Worm (Caenorhabditis elegans) whole organism, young adult: ENCODE results near the gene fbxo-11.2.

Source experiments
- B0035.1 ChIP-seq: sonication (generic microtip); optimal IDR thresholded peaks from 2 replicates; lab custom pipeline; 2016; ENCODE audit warnings: missing genetic modification characterization, mild to moderate bottlenecking, missing compliant biosample characterization, missing genotype, missing genetic modification reagents
- C17E4.6 ChIP-seq: fragments of 200-800 bp; sonication (Bioruptor generic); IDR thresholded peaks from 2 replicates; pipeline ENCODE4 v1.3.6; 2022; ENCODE audit warnings: missing genetic modification reagents, missing genetic modification characterization, missing compliant biosample characterization
- F10E7.11 ChIP-seq: sonication (generic microtip); optimal IDR thresholded peaks from 2 replicates; lab custom pipeline; 2017; ENCODE audit warnings: mild to moderate bottlenecking, missing genetic modification characterization, moderate library complexity, missing compliant biosample characterization
- F23B12.7 ChIP-seq: sonication (generic microtip); optimal IDR thresholded peaks from 2 replicates; lab custom pipeline; 2017; ENCODE audit warnings: missing genetic modification characterization, mild to moderate bottlenecking, missing compliant biosample characterization, antibody characterized with exemption, moderate library complexity; ENCODE audit not compliant: insufficient read depth
- F33H1.4 ChIP-seq: fragments of 200-800 bp; sonication (Bioruptor generic); IDR thresholded peaks from 2 replicates; pipeline ENCODE4 v1.3.6; 2022; ENCODE audit warnings: missing genetic modification reagents, missing genetic modification characterization, missing compliant biosample characterization
- F39B2.1 ChIP-seq: fragments of 200-800 bp; sonication (Bioruptor generic); IDR thresholded peaks from 2 replicates; pipeline ENCODE4 v1.3.6; 2022; ENCODE audit warnings: missing genetic modification reagents, missing genetic modification characterization, missing compliant biosample characterization
- T26A5.8 ChIP-seq: sonication (generic microtip); optimal IDR thresholded peaks from 2 replicates; lab custom pipeline; 2016; ENCODE audit warnings: missing genetic modification characterization, missing compliant biosample characterization
- Y56A3A.18 ChIP-seq: fragments of 200-800 bp; sonication (Bioruptor generic); IDR thresholded peaks from 2 replicates; pipeline ENCODE4 v1.3.6; 2022; ENCODE audit warnings: missing genetic modification reagents, missing genetic modification characterization, missing compliant biosample characterization
- Y67H2A.10 ChIP-seq: fragments of 200-800 bp; sonication (Bioruptor generic); conservative IDR thresholded peaks from 2 replicates; pipeline ENCODE4 v1.3.6; 2022; ENCODE audit warnings: missing genetic modification reagents, missing genetic modification characterization, missing compliant biosample characterization
- ama-1 ChIP-seq, 3 experiments: fragments of 150-350 bp in 1 of 3; sonication (generic microtip) in 2 of 3; optimal IDR thresholded peaks; 2 replicates each; lab custom pipeline; 2014 to 2018; ENCODE audit warnings: missing biosample characterization in 2 of 3, missing genetic modification characterization in 2 of 3, missing genetic modification reagents in 2 of 3
- attf-3 ChIP-seq: fragments of 200-800 bp; sonication (Bioruptor generic); conservative IDR thresholded peaks from 2 replicates; pipeline ENCODE4 v1.3.6; 2022; ENCODE audit warnings: missing genetic modification reagents, missing genetic modification characterization, missing compliant biosample characterization
- attf-5 ChIP-seq: fragments of 200-800 bp; sonication (Bioruptor generic); optimal IDR thresholded peaks from 2 replicates; lab custom pipeline; 2018; ENCODE audit warnings: mild to moderate bottlenecking, missing genetic modification characterization, missing compliant biosample characterization
- ceh-40 ChIP-seq: fragments of 200-800 bp; sonication (Bioruptor generic); IDR thresholded peaks from 2 replicates; pipeline ENCODE4 v1.3.6; 2022; ENCODE audit warnings: missing genetic modification characterization, missing compliant biosample characterization
- ceh-58 ChIP-seq: fragments of 200-800 bp; sonication (Bioruptor generic); IDR thresholded peaks from 2 replicates; pipeline ENCODE4 v1.3.6; 2022; ENCODE audit warnings: missing genetic modification characterization, missing compliant biosample characterization
- die-1 ChIP-seq: sonication (generic microtip); optimal IDR thresholded peaks from 2 replicates; lab custom pipeline; 2016; ENCODE audit warnings: missing genotype, mild to moderate bottlenecking, missing genetic modification characterization, missing compliant biosample characterization
- dpff-1 ChIP-seq: sonication (generic microtip); optimal IDR thresholded peaks from 2 replicates; lab custom pipeline; 2017; ENCODE audit warnings: mild to moderate bottlenecking, missing genetic modification characterization, missing compliant biosample characterization
- efl-1 ChIP-seq: fragments of 150-350 bp; optimal IDR thresholded peaks from 2 replicates; lab custom pipeline; 2014; ENCODE audit warnings: missing biosample characterization, missing genetic modification reagents, missing genetic modification characterization
- egrh-3 ChIP-seq: fragments of 200-800 bp; sonication (Bioruptor generic); IDR thresholded peaks from 2 replicates; pipeline ENCODE4 v1.3.6; 2022; ENCODE audit warnings: missing genetic modification reagents, missing genetic modification characterization, missing compliant biosample characterization
- him-1 ChIP-seq: sonication (generic microtip); optimal IDR thresholded peaks from 2 replicates; lab custom pipeline; 2016; ENCODE audit warnings: missing genotype, missing genetic modification reagents, missing genetic modification characterization, missing compliant biosample characterization
- lin-54 ChIP-seq: fragments of 200-800 bp; sonication (Bioruptor generic); optimal IDR thresholded peaks from 2 replicates; lab custom pipeline; 2018; ENCODE audit warnings: mild to moderate bottlenecking, missing genetic modification characterization, missing compliant biosample characterization
- lsl-1 ChIP-seq: fragments of 200-800 bp; sonication (Bioruptor generic); optimal IDR thresholded peaks from 2 replicates; lab custom pipeline; 2018; ENCODE audit warnings: mild to moderate bottlenecking, missing genetic modification characterization, moderate library complexity, missing compliant biosample characterization
- mcd-1 ChIP-seq: fragments of 200-800 bp; sonication (Bioruptor generic); IDR thresholded peaks from 2 replicates; pipeline ENCODE4 v1.3.6; 2022; ENCODE audit warnings: missing genetic modification reagents, missing genetic modification characterization, missing compliant biosample characterization
- mel-28 ChIP-seq: sonication (generic microtip); optimal IDR thresholded peaks from 2 replicates; lab custom pipeline; 2016; ENCODE audit warnings: borderline replicate concordance, mild to moderate bottlenecking, missing genetic modification characterization, missing compliant biosample characterization
- nfyb-1 ChIP-seq: fragments of 200-800 bp; sonication (Bioruptor generic); IDR thresholded peaks from 2 replicates; pipeline ENCODE4 v1.3.6; 2022; ENCODE audit warnings: missing genetic modification reagents, missing genetic modification characterization, missing compliant biosample characterization
- nhr-179 ChIP-seq: sonication (generic microtip); optimal IDR thresholded peaks from 2 replicates; lab custom pipeline; 2016; ENCODE audit warnings: mild to moderate bottlenecking, missing genetic modification characterization, missing compliant biosample characterization
- pha-4 ChIP-seq: fragments of 150-350 bp; sonication (generic microtip); optimal IDR thresholded peaks from 2 replicates; lab custom pipeline; 2014; ENCODE audit warnings: missing biosample characterization, missing genetic modification reagents, missing genetic modification characterization
- rcor-1 ChIP-seq: fragments of 200-800 bp; sonication (Bioruptor generic); IDR thresholded peaks from 2 replicates; pipeline ENCODE4 v1.3.6; 2022; ENCODE audit warnings: missing genetic modification reagents, missing genetic modification characterization, missing compliant biosample characterization
- sdz-38 ChIP-seq: sonication (generic microtip); optimal IDR thresholded peaks from 2 replicates; lab custom pipeline; 2016; ENCODE audit warnings: missing genotype, missing genetic modification characterization, missing compliant biosample characterization
- snpc-3.4 ChIP-seq: sonication (generic microtip); optimal IDR thresholded peaks from 2 replicates; lab custom pipeline; 2017; ENCODE audit warnings: missing genetic modification characterization, mild to moderate bottlenecking, missing compliant biosample characterization, antibody characterized with exemption, moderate library complexity, missing genotype, missing genetic modification reagents
- unc-130 ChIP-seq: sonication (generic microtip); optimal IDR thresholded peaks from 2 replicates; lab custom pipeline; 2016; ENCODE audit warnings: missing genetic modification reagents, missing genetic modification characterization, missing compliant biosample characterization
- unc-62 ChIP-seq: fragments of 150-350 bp; optimal IDR thresholded peaks from 2 replicates; lab custom pipeline; 2014; ENCODE audit warnings: missing biosample characterization, missing genetic modification reagents, missing genetic modification characterization
- zfh-2 ChIP-seq: fragments of 200-800 bp; sonication (Bioruptor generic); conservative IDR thresholded peaks from 2 replicates; pipeline ENCODE4 v1.3.6; 2022; ENCODE audit warnings: missing genetic modification reagents, missing genetic modification characterization, missing compliant biosample characterization
- ztf-25 ChIP-seq: fragments of 200-800 bp; sonication (Bioruptor generic); IDR thresholded peaks from 2 replicates; pipeline ENCODE4 v1.3.6; 2022; ENCODE audit warnings: missing genetic modification reagents, missing genetic modification characterization, missing compliant biosample characterization
- ztf-28 ChIP-seq: fragments of 200-800 bp; sonication (Bioruptor generic); IDR thresholded peaks from 2 replicates; pipeline ENCODE4 v1.3.6; 2022; ENCODE audit warnings: missing genetic modification reagents, missing genetic modification characterization, missing compliant biosample characterization
- ztf-6 ChIP-seq: fragments of 200-800 bp; sonication (Bioruptor generic); IDR thresholded peaks from 2 replicates; pipeline ENCODE4 v1.3.6; 2022; ENCODE audit warnings: missing genetic modification reagents, missing genetic modification characterization, missing compliant biosample characterization

The fbxo-11.2 gene

ce11 chrIII:1054096-1054495, 1.1 kb upstream of the fbxo-11.2 start:
- no peak for TF ChIP-seq ceh-58 (GFP tag; lab: Robert Waterston, UW)
- no peak for TF ChIP-seq C17E4.6 (GFP tag; lab: Robert Waterston, UW)
- no peak for TF ChIP-seq nhr-179 (tag; lab: Kevin White, UChicago)
- peak; percentile 55 for TF ChIP-seq zfh-2 (GFP tag; lab: Robert Waterston, UW)

- TF ChIP-seq snpc-3.4 (no peak), ama-1 (optimal IDR thresholded peaks at IDR 0.05; lab: Kevin White, UChicago) (no peak), ama-1 (GFP tag; optimal IDR thresholded peaks at IDR 0.05; lab: Kevin White, UChicago) (no peak), F10E7.11 (tag; lab: Kevin White, UChicago) (no peak), mel-28 (tag; lab: Kevin White, UChicago) (no peak), lin-54 (GFP tag; lab: Kevin White, UChicago) (no peak), ztf-6 (GFP tag; lab: Robert Waterston, UW) (no peak), Y56A3A.18 (GFP tag; lab: Robert Waterston, UW) (no peak), zfh-2 (GFP tag; lab: Robert Waterston, UW) (0 out of 2 replicates have a peak, but pooled peaks have one; percentile 21), rcor-1 (no peak)
Observed at ce11 chrIII:1052291-1052690, 751 bp downstream of the fbxo-11.2 start.

ce11 chrIII:1051877-1052276, 1.2 kb downstream of the fbxo-11.2 start:
- no peak for TF ChIP-seq Y67H2A.10 (GFP tag; lab: Robert Waterston, UW)
- TF ChIP-seq ztf-25 = no peak
- TF ChIP-seq egrh-3 (GFP tag; lab: Robert Waterston, UW) = peak; percentile 85
- no peak for TF ChIP-seq efl-1 (GFP tag; lab: Kevin White, UChicago)
- TF ChIP-seq unc-62 (GFP tag; lab: Kevin White, UChicago) = no peak
- no peak for TF ChIP-seq nfyb-1 (GFP tag; lab: Robert Waterston, UW)
- TF ChIP-seq mcd-1 (GFP tag; lab: Robert Waterston, UW) = no peak
- no peak for TF ChIP-seq die-1 (tag; lab: Kevin White, UChicago)
- TF ChIP-seq ztf-28 (GFP tag; lab: Robert Waterston, UW) = no peak
- no peak for TF ChIP-seq unc-130
- peak; percentile 85 for TF ChIP-seq zfh-2 (GFP tag; lab: Robert Waterston, UW)
- no peak for TF ChIP-seq attf-5 (GFP tag; lab: Kevin White, UChicago)
- no peak for TF ChIP-seq F10E7.11 (tag; lab: Kevin White, UChicago)
- TF ChIP-seq dpff-1 (tag; lab: Kevin White, UChicago) = no peak
- TF ChIP-seq lsl-1 (GFP tag; lab: Kevin White, UChicago) = no peak
- TF ChIP-seq, all 124 proteins: peak for 2

- TF ChIP-seq pha-4 (tag; lab: Kevin White, UChicago) (no peak), zfh-2 (GFP tag; lab: Robert Waterston, UW) (peak; percentile 76), B0035.1 (tag; lab: Kevin White, UChicago) (no peak), F39B2.1 (GFP tag; lab: Robert Waterston, UW) (no peak), F23B12.7 (tag; lab: Kevin White, UChicago) (no peak), egrh-3 (GFP tag; lab: Robert Waterston, UW) (peak; percentile 45; the same call in 1 of the 2 replicates)
Observed at ce11 chrIII:1043790-1044189, 9.3 kb downstream of the fbxo-11.2 start.

ce11 chrIII:1040059-1040458, 13.0 kb downstream of the fbxo-11.2 start:
- no peak for TF ChIP-seq T26A5.8 (tag; lab: Kevin White, UChicago)
- no peak for TF ChIP-seq him-1 (tag; lab: Kevin White, UChicago)
- no peak for TF ChIP-seq F33H1.4 (GFP tag; lab: Robert Waterston, UW)
- no peak for TF ChIP-seq ceh-40 (GFP tag; lab: Robert Waterston, UW)
- TF ChIP-seq sdz-38 (tag; lab: Kevin White, UChicago) = no peak
- peak; percentile 75 for TF ChIP-seq zfh-2 (GFP tag; lab: Robert Waterston, UW)
- TF ChIP-seq attf-3 (GFP tag; lab: Robert Waterston, UW) = no peak
- TF ChIP-seq attf-5 (GFP tag; lab: Kevin White, UChicago) = no peak
